Worm (Caenorhabditis elegans): ENCODE results near the gene hsp-1.

DNA sequence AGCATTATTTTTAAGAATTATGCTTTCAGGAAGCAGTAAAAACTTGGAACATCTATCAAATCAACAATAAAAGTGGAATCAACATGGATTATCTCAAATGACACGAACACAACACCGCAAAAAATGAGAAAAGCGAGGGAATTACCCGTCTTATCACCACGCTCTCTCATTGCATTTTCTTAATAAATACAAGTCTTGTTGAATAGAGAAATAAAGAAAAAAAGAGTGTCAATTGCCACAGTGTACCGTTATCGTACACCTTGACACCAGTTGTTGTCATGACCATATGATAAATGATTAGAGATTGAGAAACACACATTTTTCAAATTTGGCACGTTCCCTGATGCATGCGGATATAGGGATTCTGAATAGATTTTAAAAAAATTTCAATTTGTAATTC is 15.0 kb upstream of the hsp-1 start:
- TF ChIP-seq fkh-10 (GFP tag; optimal IDR thresholded peaks at IDR 0.05) (no peak), unc-55 (GFP tag; optimal IDR thresholded peaks at IDR 0.05) (no peak), nfya-1 (tag; optimal IDR thresholded peaks at IDR 0.05) (no peak), pqm-1 (tag; optimal IDR thresholded peaks at IDR 0.05) (no peak), elt-2 (tag; optimal IDR thresholded peaks at IDR 0.05) (peak; percentile 83), F13H6.1 (tag; optimal IDR thresholded peaks at IDR 0.05) (no peak), pag-3 (tag; optimal IDR thresholded peaks at IDR 0.05; ENCODE audit: borderline replicate concordance) (no peak), nhr-11 (tag; optimal IDR thresholded peaks at IDR 0.05) (no peak), pros-1 (tag; optimal IDR thresholded peaks at IDR 0.05) (no peak), hlh-8 (tag; optimal IDR thresholded peaks at IDR 0.05) (no peak), npax-4 (tag; optimal IDR thresholded peaks at IDR 0.05) (no peak), sox-2 (GFP tag; IDR thresholded peaks at IDR 0.05) (no peak), pat-9 (tag; optimal IDR thresholded peaks at IDR 0.05) (no peak)
